Worm (Caenorhabditis elegans) whole organism, mixed stage, embryonic: ENCODE data around the gene C16C8.25.
"Not testable (repeated sequence)": the region's sequence is repeated elsewhere in the genome, so short reads cannot be mapped to it uniquely, and the experiment has no call there.

Source experiments
- elt-1 ChIP-seq: sonication (generic microtip); optimal IDR thresholded peaks from 2 replicates; lab custom pipeline; 2017; ENCODE audit warnings: missing genetic modification characterization, mild to moderate bottlenecking, missing compliant biosample characterization, antibody characterized with exemption, moderate library complexity, borderline replicate concordance; ENCODE audit not compliant: insufficient read depth
- ham-2 ChIP-seq: fragments of 200-800 bp; sonication (Bioruptor generic); optimal IDR thresholded peaks from 2 replicates; lab custom pipeline; 2018; ENCODE audit warnings: mild to moderate bottlenecking, missing genetic modification characterization, missing compliant biosample characterization
- nhr-76 ChIP-seq: sonication (generic microtip); optimal IDR thresholded peaks from 2 replicates; lab custom pipeline; 2017; ENCODE audit warnings: missing biosample characterization, missing genetic modification characterization
- pha-4 ChIP-seq: fragments of 150-350 bp; optimal IDR thresholded peaks from 2 replicates; lab custom pipeline; 2018; ENCODE audit warnings: missing biosample characterization, missing genetic modification reagents, missing genetic modification characterization
- unc-39 ChIP-seq: fragments of 150-350 bp; optimal IDR thresholded peaks from 2 replicates; lab custom pipeline; 2014; ENCODE audit warnings: missing biosample characterization, missing genetic modification characterization
- ztf-11 ChIP-seq: fragments of 150-350 bp; optimal IDR thresholded peaks from 2 replicates; lab custom pipeline; 2014; ENCODE audit warnings: missing biosample characterization, missing genetic modification characterization

Gene C16C8.25

ce11 chrII:3490797-3491196 lies 41.8 kb downstream of the C16C8.25 start, which contains the start of gene fbxb-112:
fbxb-112 (plus strand) TSS chrII:3491097.
- TF ChIP-seq nhr-76 (tag; lab: Kevin White, UChicago); ham-2 (GFP tag; lab: Kevin White, UChicago); pha-4 (tag; lab: Kevin White, UChicago): not testable (repeated sequence)

- TF ChIP-seq elt-1 (tag; lab: Kevin White, UChicago), result no peak
- no peak for TF ChIP-seq ham-2 (GFP tag; lab: Kevin White, UChicago)
- TF ChIP-seq unc-39, result no peak
- no peak for TF ChIP-seq ztf-11 (tag; lab: Kevin White, UChicago)
- no peak for TF ChIP-seq pha-4 (tag; lab: Kevin White, UChicago)
- TF ChIP-seq, all 35 proteins: peak for 0
Measured at ce11 chrII:3499386-3499785, 50.4 kb downstream of the C16C8.25 start, which contains the start of gene Y49F6B.9. Y49F6B.9 (minus strand) TSS chrII:3499387.
